Fruit fly (Drosophila melanogaster): ENCODE measurements around the gene AOX1.

dm6 chr3R:15540932-15541331, 3.8 kb upstream of the AOX1 start:
- TF ChIP-seq sage (GFP tag; optimal IDR thresholded peaks at IDR 0.05) = no peak
- no peak for TF ChIP-seq dl (GFP tag; optimal IDR thresholded peaks at IDR 0.05; ENCODE audit: insufficient read depth in 1 of 2, partially characterized antibody in 2 of 2)
- no peak for TF ChIP-seq Abd-B (GFP tag; optimal IDR thresholded peaks at IDR 0.05)
- no peak for TF ChIP-seq h (GFP tag; optimal IDR thresholded peaks at IDR 0.05)
- TF ChIP-seq fru (GFP tag; optimal IDR thresholded peaks at IDR 0.05) = peak; percentile 6
- TF ChIP-seq GATAd (GFP tag; optimal IDR thresholded peaks at IDR 0.05) = no peak

Measured in whole organism, wandering third instar larva.